Worm (Caenorhabditis elegans) whole organism, L1 larva: Measurements from ENCODE around the gene clp-6.

Experiments
- C04F5.9 ChIP-seq: sonication (generic microtip); optimal IDR thresholded peaks from 2 replicates; lab custom pipeline; 2016; ENCODE audit warnings: missing genetic modification characterization, missing compliant biosample characterization
- Y116A8C.19 ChIP-seq: sonication (generic microtip); optimal IDR thresholded peaks from 2 replicates; lab custom pipeline; 2016; ENCODE audit warnings: missing compliant biosample characterization, missing genetic modification characterization, borderline replicate concordance
- aly-2 ChIP-seq: fragments of 150-350 bp; optimal IDR thresholded peaks from 2 replicates; lab custom pipeline; 2014; ENCODE audit warnings: missing biosample characterization, missing genetic modification characterization
- blmp-1 ChIP-seq: fragments of 150-350 bp; optimal IDR thresholded peaks from 2 replicates; lab custom pipeline; 2014; ENCODE audit warnings: missing biosample characterization, missing genetic modification characterization
- ceh-63 ChIP-seq: fragments of 200-800 bp; sonication (Bioruptor generic); optimal IDR thresholded peaks from 2 replicates; lab custom pipeline; 2018; ENCODE audit warnings: mild to moderate bottlenecking, missing genetic modification characterization, missing compliant biosample characterization
- ceh-8 ChIP-seq: fragments of 200-800 bp; sonication (Bioruptor generic); optimal IDR thresholded peaks from 2 replicates; lab custom pipeline; 2018; ENCODE audit warnings: mild to moderate bottlenecking, missing genetic modification characterization, moderate library complexity, missing compliant biosample characterization
- ceh-90 ChIP-seq: sonication (generic microtip); optimal IDR thresholded peaks from 2 replicates; lab custom pipeline; 2016; ENCODE audit warnings: missing genetic modification characterization, missing compliant biosample characterization
- dpl-1 ChIP-seq, 3 experiments: fragments of 150-350 bp in 2 of 3; sonication (generic microtip) in 1 of 3; optimal IDR thresholded peaks; 2 replicates each; lab custom pipeline; 2014 to 2017; ENCODE audit warnings: missing biosample characterization in 3 of 3, missing genetic modification characterization in 3 of 3, missing genetic modification reagents in 3 of 3
- dsc-1 ChIP-seq: sonication (generic microtip); optimal IDR thresholded peaks from 2 replicates; lab custom pipeline; 2016; ENCODE audit warnings: mild to moderate bottlenecking, missing genetic modification characterization, missing compliant biosample characterization
- efl-1 ChIP-seq, 4 experiments: fragments of 150-350 bp; optimal IDR thresholded peaks in 3 of 4; peaks in 1 of 4; 1 replicate in 1 of 4; 2 replicates in 3 of 4; lab custom pipeline; 2014; ENCODE audit warnings: missing biosample characterization in 2 of 4, missing genetic modification characterization in 2 of 4, missing genetic modification reagents in 2 of 4
- egl-27 ChIP-seq, 2 experiments: fragments of 150-350 bp in 1 of 2; sonication (generic microtip); optimal IDR thresholded peaks; 3 replicates each; lab custom pipeline; 2017 to 2018; ENCODE audit warnings: missing biosample characterization in 2 of 2, missing genetic modification characterization in 2 of 2, missing genetic modification reagents in 2 of 2
- elt-3 ChIP-seq, 6 experiments: fragments of 150-350 bp in 1 of 6; sonication (generic microtip); optimal IDR thresholded peaks; 2 replicates each; lab custom pipeline; 2017 to 2018; ENCODE audit warnings: missing biosample characterization in 6 of 6, missing genetic modification characterization in 6 of 6, inconsistent platforms in 1 of 6
- grh-1 ChIP-seq: fragments of 200-800 bp; sonication (Bioruptor generic); IDR thresholded peaks from 2 replicates; pipeline ENCODE4 v1.3.6; 2022; ENCODE audit warnings: missing genetic modification reagents, missing genetic modification characterization, missing compliant biosample characterization
- irx-1 ChIP-seq: sonication (generic microtip); optimal IDR thresholded peaks from 2 replicates; lab custom pipeline; 2016; ENCODE audit warnings: missing genetic modification characterization, missing compliant biosample characterization
- lin-13 ChIP-seq: fragments of 150-350 bp; optimal IDR thresholded peaks from 2 replicates; lab custom pipeline; 2014; ENCODE audit warnings: missing biosample characterization, missing genetic modification reagents, missing genetic modification characterization
- lin-14 ChIP-seq: fragments of 200-800 bp; sonication (Bioruptor generic); optimal IDR thresholded peaks from 2 replicates; lab custom pipeline; 2018; ENCODE audit warnings: mild to moderate bottlenecking, missing genetic modification characterization, moderate library complexity, missing compliant biosample characterization
- lin-35 ChIP-seq, 2 experiments: fragments of 150-350 bp; optimal IDR thresholded peaks; 2 replicates each; lab custom pipeline; 2014; ENCODE audit warnings: missing biosample characterization in 2 of 2, missing genetic modification characterization in 2 of 2, missing genetic modification reagents in 2 of 2
- lin-39 ChIP-seq: fragments of 150-350 bp; optimal IDR thresholded peaks from 2 replicates; lab custom pipeline; 2014; ENCODE audit warnings: missing biosample characterization, missing genetic modification reagents, missing genetic modification characterization
- lsy-2 ChIP-seq, 2 experiments: fragments of 150-350 bp; optimal IDR thresholded peaks; 2 replicates each; lab custom pipeline; 2014; ENCODE audit warnings: missing biosample characterization in 2 of 2, missing genetic modification characterization in 2 of 2
- mdl-1 ChIP-seq, 2 experiments: fragments of 150-350 bp; optimal IDR thresholded peaks; 2 replicates each; lab custom pipeline; 2014 to 2017; ENCODE audit warnings: missing biosample characterization in 2 of 2, missing genetic modification characterization in 2 of 2, inconsistent platforms in 1 of 2
- mep-1 ChIP-seq: fragments of 150-350 bp; optimal IDR thresholded peaks from 2 replicates; lab custom pipeline; 2014; ENCODE audit warnings: missing biosample characterization, missing genetic modification characterization
- nhr-19 ChIP-seq: fragments of 200-800 bp; sonication (Bioruptor generic); conservative IDR thresholded peaks from 2 replicates; pipeline ENCODE4 v1.3.6; 2022; ENCODE audit warnings: missing genetic modification characterization, missing compliant biosample characterization
- nhr-20 ChIP-seq: sonication (generic microtip); optimal IDR thresholded peaks from 2 replicates; lab custom pipeline; 2016; ENCODE audit warnings: mild to moderate bottlenecking, missing genetic modification characterization, missing compliant biosample characterization
- nhr-237 ChIP-seq: fragments of 150-350 bp; optimal IDR thresholded peaks from 2 replicates; lab custom pipeline; 2014; ENCODE audit warnings: missing biosample characterization, missing genetic modification characterization
- nhr-47 ChIP-seq: sonication (generic microtip); optimal IDR thresholded peaks from 2 replicates; lab custom pipeline; 2016; ENCODE audit warnings: mild to moderate bottlenecking, missing genetic modification characterization, moderate library complexity, missing compliant biosample characterization
- nhr-76 ChIP-seq: sonication (generic microtip); optimal IDR thresholded peaks from 2 replicates; lab custom pipeline; 2017; ENCODE audit warnings: missing biosample characterization, missing genetic modification characterization
- nhr-84 ChIP-seq: sonication (generic microtip); optimal IDR thresholded peaks from 2 replicates; lab custom pipeline; 2017; ENCODE audit warnings: missing biosample characterization, missing genetic modification characterization
- nhr-85 ChIP-seq: sonication (generic microtip); peaks from one replicate; lab custom pipeline; 2016; ENCODE audit warnings: missing genetic modification characterization, inconsistent platforms, missing compliant biosample characterization
- pax-3 ChIP-seq: fragments of 200-800 bp; sonication (Bioruptor generic); optimal IDR thresholded peaks from 2 replicates; lab custom pipeline; 2018; ENCODE audit warnings: mild to moderate bottlenecking, missing genetic modification characterization, moderate library complexity, missing compliant biosample characterization
- rnt-1 ChIP-seq: sonication (generic microtip); optimal IDR thresholded peaks from 2 replicates; lab custom pipeline; 2016; ENCODE audit warnings: mild to moderate bottlenecking, missing genetic modification characterization, moderate library complexity, missing compliant biosample characterization
- snpc-4 ChIP-seq: fragments of 150-350 bp; optimal IDR thresholded peaks from 2 replicates; lab custom pipeline; 2014; ENCODE audit warnings: missing biosample characterization, missing genetic modification characterization
- snu-23 ChIP-seq: sonication (generic microtip); optimal IDR thresholded peaks from 2 replicates; lab custom pipeline; 2016; ENCODE audit warnings: missing genetic modification characterization, missing compliant biosample characterization
- sup-37 ChIP-seq: fragments of 200-800 bp; sonication (Bioruptor generic); optimal IDR thresholded peaks from 2 replicates; lab custom pipeline; 2018; ENCODE audit warnings: mild to moderate bottlenecking, missing genetic modification characterization, missing compliant biosample characterization
- tbx-2 ChIP-seq: sonication (generic microtip); optimal IDR thresholded peaks from 2 replicates; lab custom pipeline; 2016; ENCODE audit warnings: missing genetic modification characterization, missing compliant biosample characterization
- zag-1 ChIP-seq: fragments of 150-350 bp; optimal IDR thresholded peaks from 2 replicates; lab custom pipeline; 2014; ENCODE audit warnings: missing biosample characterization, missing genetic modification characterization
- zip-4 ChIP-seq: fragments of 200-800 bp; sonication (Bioruptor generic); optimal IDR thresholded peaks from 2 replicates; lab custom pipeline; 2018; ENCODE audit warnings: mild to moderate bottlenecking, missing genetic modification characterization, moderate library complexity, missing compliant biosample characterization

Gene clp-6

DNA sequence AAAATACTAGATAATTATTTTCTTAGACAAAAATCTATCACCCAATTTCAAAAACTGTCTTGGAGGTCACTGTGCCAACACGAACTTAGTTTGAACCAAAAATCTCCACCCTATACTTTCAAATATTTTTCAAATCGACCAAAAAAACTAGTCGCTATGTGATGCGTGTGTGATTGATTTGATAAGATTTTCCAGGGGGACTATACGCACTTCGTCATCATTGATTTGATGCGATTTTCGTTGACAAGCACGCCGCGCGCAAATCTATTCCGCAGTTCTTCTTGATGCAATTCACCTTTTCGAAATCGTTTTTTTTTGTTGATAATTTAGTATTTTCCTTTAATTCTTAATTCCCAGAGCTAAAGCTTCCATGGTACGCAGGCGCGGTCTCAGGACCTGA, 18.6 kb upstream of the clp-6 start:
- TF ChIP-seq nhr-20 (tag; lab: Kevin White, UChicago) (peak; percentile 20), nhr-237 (tag; lab: Kevin White, UChicago) (no peak), C04F5.9 (tag; lab: Kevin White, UChicago) (no peak), Y116A8C.19 (tag; lab: Kevin White, UChicago) (no peak), snpc-4 (tag; lab: Kevin White, UChicago) (no peak), dsc-1 (no peak), nhr-47 (tag; lab: Kevin White, UChicago) (no peak), dpl-1 (GFP tag; optimal IDR thresholded peaks at IDR 0.05; lab: Kevin White, UChicago) (no peak), ceh-8 (GFP tag; lab: Kevin White, UChicago) (no peak), lin-14 (GFP tag; lab: Kevin White, UChicago) (peak; percentile 27), aly-2 (tag; lab: Kevin White, UChicago) (no peak), lin-13 (GFP tag; lab: Kevin White, UChicago) (no peak), nhr-76 (tag; lab: Kevin White, UChicago) (no peak), pax-3 (tag; lab: Kevin White, UChicago) (no peak), tbx-2 (tag; lab: Kevin White, UChicago) (no peak), mdl-1 (tag; optimal IDR thresholded peaks at IDR 0.05; lab: Kevin White, UChicago) (peak in 1 of 2 experiments; percentile 31), ceh-63 (no peak), lin-35 (GFP tag; optimal IDR thresholded peaks at IDR 0.05; lab: Kevin White, UChicago) (peak in 1 of 2 experiments; percentile 21), elt-3 (tag; optimal IDR thresholded peaks at IDR 0.05; lab: Kevin White, UChicago) (peak in 4 of 6 experiments; percentile 30 to 71 (median 43)), rnt-1 (tag; lab: Kevin White, UChicago) (no peak), irx-1 (tag; lab: Kevin White, UChicago) (no peak), blmp-1 (tag; lab: Kevin White, UChicago) (peak; percentile 51), nhr-85 (peak; percentile 69), mep-1 (tag; lab: Kevin White, UChicago) (no peak)

DNA sequence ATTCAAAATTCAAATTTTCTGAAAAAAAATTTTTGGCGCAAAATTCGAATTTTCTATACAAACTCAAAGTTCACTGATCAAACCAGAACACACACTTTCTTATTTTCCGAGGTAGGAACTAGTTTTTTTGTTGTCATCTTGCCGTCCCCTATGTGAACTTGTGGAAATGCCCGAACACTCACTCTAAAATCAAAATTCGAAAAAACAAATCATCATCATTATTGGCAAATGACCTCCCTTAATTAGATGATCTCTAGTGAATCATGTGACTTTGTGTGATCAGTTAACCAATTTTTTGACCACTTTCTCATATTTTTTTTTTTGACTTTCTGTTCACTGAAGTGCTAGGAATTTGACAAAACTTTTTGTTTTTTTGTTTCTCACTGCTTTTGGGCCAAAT, 17.6 kb upstream of the clp-6 start:
- TF ChIP-seq nhr-85 (peak; percentile 57), elt-3 (tag; optimal IDR thresholded peaks at IDR 0.05; lab: Kevin White, UChicago) (peak in 1 of 6 experiments; percentile 22), nhr-19 (GFP tag; lab: Robert Waterston, UW) (no peak), snu-23 (GFP tag; lab: Kevin White, UChicago) (no peak), efl-1 (optimal IDR thresholded peaks at IDR 0.05; lab: Kevin White, UChicago) (no peak), efl-1 (GFP tag; optimal IDR thresholded peaks at IDR 0.05 in 1 of 2; lab: Kevin White, UChicago) (peak in 1 of 2 experiments; percentile 91), blmp-1 (tag; lab: Kevin White, UChicago) (peak; percentile 32), lin-14 (GFP tag; lab: Kevin White, UChicago) (peak; percentile 30), nhr-84 (no peak), egl-27 (tag; optimal IDR thresholded peaks at IDR 0.05; lab: Kevin White, UChicago) (no peak), ceh-90 (tag; lab: Kevin White, UChicago) (no peak)
- TF ChIP-seq, all 84 proteins: peak for 5

DNA sequence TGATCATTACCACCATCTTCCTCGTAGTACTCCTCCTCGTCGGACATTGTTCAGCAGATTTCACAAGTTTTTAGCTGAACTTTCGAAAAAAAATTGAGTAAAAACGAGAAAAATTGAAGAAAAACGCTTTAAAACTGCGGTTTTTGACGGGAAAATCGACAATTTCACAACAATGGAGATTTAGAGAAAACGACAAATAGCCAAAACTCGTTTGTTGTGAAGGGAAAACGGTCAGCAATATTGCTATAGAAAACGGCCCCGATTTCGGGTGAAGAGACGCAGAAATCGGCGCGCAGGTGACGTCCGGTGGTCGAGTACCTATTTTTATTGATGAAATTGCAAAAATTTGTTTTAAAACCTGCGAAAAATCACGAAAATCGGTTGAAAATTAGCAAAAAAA, 11.1 kb upstream of the clp-6 start, which contains the start of gene clp-7:
TSS of gene clp-7 (minus strand) at position 47 of the 400 bp plus-strand sequence.
- TF ChIP-seq ceh-90 (tag; lab: Kevin White, UChicago): no peak
- TF ChIP-seq mep-1 (tag; lab: Kevin White, UChicago): peak; percentile 20
- peak in 1 of 3 experiments; percentile 19 for TF ChIP-seq dpl-1 (GFP tag; optimal IDR thresholded peaks at IDR 0.05; lab: Kevin White, UChicago)
- no peak for TF ChIP-seq sup-37 (GFP tag; lab: Kevin White, UChicago)
- TF ChIP-seq zag-1: no peak
- TF ChIP-seq lin-39 (tag; lab: Kevin White, UChicago): no peak
- TF ChIP-seq rnt-1 (tag; lab: Kevin White, UChicago): no peak
- TF ChIP-seq blmp-1 (tag; lab: Kevin White, UChicago): peak; percentile 90
- no peak for TF ChIP-seq zip-4 (GFP tag; lab: Kevin White, UChicago)
- no peak for TF ChIP-seq ceh-63
- TF ChIP-seq grh-1 (GFP tag; lab: Robert Waterston, UW): peak; percentile 52; the same call in 1 of the 2 replicates
- peak in 1 of 2 experiments; percentile 28 for TF ChIP-seq lsy-2 (tag; optimal IDR thresholded peaks at IDR 0.05; lab: Kevin White, UChicago)
- TF ChIP-seq efl-1 (optimal IDR thresholded peaks at IDR 0.05; lab: Kevin White, UChicago): no peak
- peak in 1 of 2 experiments; percentile 14 for TF ChIP-seq efl-1 (GFP tag; optimal IDR thresholded peaks at IDR 0.05 in 1 of 2; lab: Kevin White, UChicago)
- TF ChIP-seq dsc-1: no peak
